Worm (Caenorhabditis elegans) whole organism, L4 larva: ENCODE measurements around the gene srbc-40.

Experiments
- ZK546.5 ChIP-seq, 2 experiments: sonication (generic microtip); optimal IDR thresholded peaks; 2 replicates each; lab custom pipeline; 2017; ENCODE audit warnings: missing biosample characterization in 2 of 2, missing genetic modification characterization in 2 of 2
- dmd-9 ChIP-seq: fragments of 200-800 bp; sonication (Bioruptor generic); IDR thresholded peaks from 2 replicates; pipeline ENCODE4 v1.3.6; 2022; ENCODE audit warnings: missing genetic modification reagents, missing genetic modification characterization, missing compliant biosample characterization
- fkh-10 ChIP-seq: fragments of 150-350 bp; optimal IDR thresholded peaks from 2 replicates; lab custom pipeline; 2014; ENCODE audit warnings: missing biosample characterization, missing genetic modification reagents, missing genetic modification characterization
- zfp-3 ChIP-seq: fragments of 200-800 bp; sonication (Bioruptor generic); conservative IDR thresholded peaks from 2 replicates; pipeline ENCODE4 v1.3.6; 2022; ENCODE audit warnings: missing genetic modification reagents, missing genetic modification characterization, missing compliant biosample characterization
- ztf-11 ChIP-seq: fragments of 150-350 bp; optimal IDR thresholded peaks from 2 replicates; lab custom pipeline; 2014; ENCODE audit warnings: missing biosample characterization, missing genetic modification characterization

DNA sequence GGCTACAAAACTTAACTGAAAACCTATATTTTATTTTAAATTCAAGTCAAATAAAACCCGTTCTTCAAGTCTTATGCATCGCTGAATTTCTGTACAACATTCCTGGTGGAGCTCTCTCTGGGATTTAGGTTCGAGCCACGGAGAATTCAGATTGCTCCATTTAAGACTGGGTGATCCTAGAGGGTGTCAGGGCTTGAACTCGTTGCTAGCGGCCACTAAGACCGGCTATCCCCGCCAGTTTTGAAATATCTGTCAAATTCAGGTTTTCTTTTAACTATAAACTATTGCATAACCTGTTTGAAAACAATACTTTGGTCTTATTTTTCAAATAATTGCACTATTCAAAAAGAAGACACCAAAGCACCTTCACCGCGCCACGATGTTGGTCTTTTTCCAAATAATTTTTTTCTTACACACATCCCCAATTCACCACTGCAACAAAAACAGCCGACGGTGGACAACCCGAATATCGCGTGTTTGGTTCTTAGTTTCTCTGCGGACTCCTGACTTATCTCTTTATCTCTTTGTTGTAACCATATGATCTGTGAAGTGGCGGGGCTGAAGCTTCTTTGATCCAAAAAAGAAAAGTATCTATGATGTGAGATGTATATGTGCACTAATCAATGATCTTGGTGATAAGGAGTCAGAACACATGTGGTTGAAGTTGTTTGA is 9.3 kb upstream of the srbc-40 start:
- 0 out of 2 replicates have a peak, but pooled peaks have one; percentile 16 for TF ChIP-seq dmd-9 (GFP tag; lab: Robert Waterston, UW)
- TF ChIP-seq fkh-10 (GFP tag; lab: Kevin White, UChicago) = no peak
- TF ChIP-seq ztf-11 = no peak
- TF ChIP-seq ZK546.5 (tag; optimal IDR thresholded peaks at IDR 0.05; lab: Kevin White, UChicago) = no peak
- TF ChIP-seq zfp-3 (GFP tag; lab: Robert Waterston, UW) = 0 out of 2 replicates have a peak, but pooled peaks have one; percentile 23
